Fruit fly (Drosophila melanogaster): Measurements from ENCODE around the gene Usp8.

Usp8 gene

DNA sequence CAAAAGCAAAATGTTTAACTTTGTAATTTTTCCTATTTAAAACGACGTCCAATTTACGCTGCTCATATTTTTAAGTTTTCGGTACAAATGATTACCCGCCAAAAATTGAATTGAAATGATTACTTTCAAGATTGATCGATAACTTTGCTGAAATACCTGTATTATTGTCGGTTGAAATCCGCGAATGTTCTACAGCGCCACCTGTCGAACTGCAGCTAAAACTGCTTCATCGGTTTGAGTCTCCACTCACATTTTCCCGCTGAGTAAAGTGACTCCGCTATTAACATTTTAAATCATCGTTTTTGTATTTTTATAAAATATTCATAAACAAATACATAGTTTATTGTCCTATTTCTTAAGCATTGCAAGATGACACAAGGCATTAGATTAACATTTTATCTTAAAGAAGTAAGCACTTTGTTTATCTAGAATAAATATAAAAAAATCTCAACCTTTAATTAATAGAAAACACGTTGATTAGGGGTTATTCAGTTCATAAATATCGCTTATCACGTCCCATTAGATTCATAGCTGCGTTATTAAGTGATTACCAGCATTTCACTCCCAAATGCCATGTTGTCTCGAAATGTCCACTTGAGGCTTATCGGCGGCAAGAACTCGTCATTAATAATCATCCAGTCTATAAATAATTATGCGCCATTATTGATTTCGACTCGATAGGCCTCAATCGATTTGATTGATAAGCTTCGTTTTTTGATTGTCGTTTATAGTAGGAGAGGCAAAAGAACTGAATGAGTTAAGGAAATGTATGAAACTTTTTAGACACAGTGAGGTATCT is 45.7 kb downstream of the Usp8 start:
- TF ChIP-seq CG8478 (optimal IDR thresholded peaks at IDR 0.05) (no peak), CTCF (optimal IDR thresholded peaks at IDR 0.05) (peak; percentile 93 to 97)

DNA sequence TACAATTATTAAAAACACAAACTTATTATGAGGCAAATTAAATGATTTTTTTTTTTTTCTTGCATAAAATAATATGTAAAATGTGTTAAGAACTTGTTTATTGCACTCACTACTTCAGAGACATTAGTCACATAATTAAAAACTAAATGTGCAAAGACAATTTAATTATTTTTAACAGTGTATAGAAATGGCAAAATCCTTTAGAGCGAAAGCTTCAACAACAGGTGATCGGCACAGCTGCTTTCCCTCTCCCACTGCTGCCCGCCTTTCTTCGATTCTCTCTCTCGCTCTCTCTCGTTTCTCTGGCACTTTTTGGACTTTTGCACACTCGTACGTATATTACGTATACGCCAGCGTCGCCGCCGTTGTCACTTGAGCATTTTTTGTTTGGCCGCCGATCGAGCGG is 46.3 kb downstream of the Usp8 start:
- TF ChIP-seq CTCF (optimal IDR thresholded peaks at IDR 0.05) (no peak), CG8478 (optimal IDR thresholded peaks at IDR 0.05) (no peak)

DNA sequence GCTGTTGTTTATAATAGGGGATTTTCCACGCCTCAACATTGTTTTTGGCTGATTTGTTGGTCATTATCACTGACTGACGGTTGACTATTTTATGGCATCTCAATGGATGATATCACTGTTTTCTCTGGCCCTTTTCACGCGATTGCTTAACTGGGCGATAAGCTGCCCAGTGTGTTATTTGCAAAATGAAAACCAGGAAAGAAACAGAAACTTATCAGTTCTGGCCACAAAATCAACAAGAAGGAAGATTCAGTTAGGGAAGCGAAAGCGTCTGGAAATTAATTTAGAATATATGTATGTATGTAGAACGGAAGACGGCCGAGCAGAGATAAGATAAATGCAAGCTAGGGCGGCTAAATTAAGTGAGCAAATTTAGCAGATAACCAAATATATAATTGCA is 47.9 kb downstream of the Usp8 start:
- TF ChIP-seq CG8478 (optimal IDR thresholded peaks at IDR 0.05): no peak
- no peak for TF ChIP-seq CTCF (optimal IDR thresholded peaks at IDR 0.05)

DNA sequence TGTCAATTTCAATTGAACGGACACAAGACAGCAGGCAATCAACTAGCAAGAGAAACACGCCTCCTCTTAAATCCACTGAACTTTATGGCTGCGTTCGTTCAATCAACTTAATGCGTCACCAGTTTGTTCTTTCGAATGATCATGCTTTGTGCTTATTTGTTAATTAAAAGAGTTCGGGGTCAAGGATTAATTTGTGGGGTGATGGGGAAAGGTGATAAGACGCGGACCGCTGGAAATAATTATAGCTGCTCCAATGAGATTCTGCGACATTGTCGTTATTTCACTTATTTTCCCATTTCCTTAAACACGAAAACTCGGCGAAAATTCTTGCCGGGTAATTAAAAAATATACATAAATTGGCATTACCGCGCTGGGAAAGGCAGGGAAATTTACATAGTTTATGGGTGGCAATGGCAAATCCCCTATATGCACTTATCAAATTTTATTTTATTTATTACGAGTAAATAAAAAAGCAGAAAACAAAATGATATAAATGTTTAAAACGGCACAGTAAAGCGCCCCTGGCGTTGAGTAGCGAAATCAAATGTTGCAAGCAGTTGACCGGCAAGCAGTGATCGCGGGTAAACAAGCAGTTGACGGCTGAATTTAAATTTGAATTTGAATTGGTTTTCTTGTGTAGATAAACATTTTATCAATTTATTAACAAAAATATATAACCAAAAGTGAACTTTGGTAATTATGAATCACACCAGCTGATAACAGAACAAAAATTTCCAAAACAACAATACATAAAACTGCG is 50.5 kb downstream of the Usp8 start:
- no peak for TF ChIP-seq CG8478 (optimal IDR thresholded peaks at IDR 0.05)
- TF ChIP-seq CTCF (optimal IDR thresholded peaks at IDR 0.05): peak; percentile 84 to 95

DNA sequence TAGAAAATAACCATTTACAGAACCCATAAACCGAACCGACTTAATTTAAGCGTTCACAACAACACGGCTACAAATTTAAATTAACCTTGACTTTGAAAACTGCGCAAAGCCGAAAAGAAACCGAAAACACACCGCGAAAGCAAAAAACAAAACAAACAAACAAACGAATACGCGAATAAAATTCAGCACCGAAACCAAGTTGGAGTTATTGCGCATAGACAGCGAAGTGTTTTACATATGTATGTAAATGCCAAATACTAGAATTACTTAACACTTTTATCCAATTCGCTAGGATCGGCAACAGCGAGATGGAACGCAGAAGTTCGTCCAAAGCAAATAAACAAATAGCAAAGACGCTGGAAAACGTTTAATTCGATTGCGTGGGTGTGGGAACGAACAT is 51.6 kb downstream of the Usp8 start:
- TF ChIP-seq CTCF (optimal IDR thresholded peaks at IDR 0.05): no peak
- TF ChIP-seq CG8478 (optimal IDR thresholded peaks at IDR 0.05): no peak

DNA sequence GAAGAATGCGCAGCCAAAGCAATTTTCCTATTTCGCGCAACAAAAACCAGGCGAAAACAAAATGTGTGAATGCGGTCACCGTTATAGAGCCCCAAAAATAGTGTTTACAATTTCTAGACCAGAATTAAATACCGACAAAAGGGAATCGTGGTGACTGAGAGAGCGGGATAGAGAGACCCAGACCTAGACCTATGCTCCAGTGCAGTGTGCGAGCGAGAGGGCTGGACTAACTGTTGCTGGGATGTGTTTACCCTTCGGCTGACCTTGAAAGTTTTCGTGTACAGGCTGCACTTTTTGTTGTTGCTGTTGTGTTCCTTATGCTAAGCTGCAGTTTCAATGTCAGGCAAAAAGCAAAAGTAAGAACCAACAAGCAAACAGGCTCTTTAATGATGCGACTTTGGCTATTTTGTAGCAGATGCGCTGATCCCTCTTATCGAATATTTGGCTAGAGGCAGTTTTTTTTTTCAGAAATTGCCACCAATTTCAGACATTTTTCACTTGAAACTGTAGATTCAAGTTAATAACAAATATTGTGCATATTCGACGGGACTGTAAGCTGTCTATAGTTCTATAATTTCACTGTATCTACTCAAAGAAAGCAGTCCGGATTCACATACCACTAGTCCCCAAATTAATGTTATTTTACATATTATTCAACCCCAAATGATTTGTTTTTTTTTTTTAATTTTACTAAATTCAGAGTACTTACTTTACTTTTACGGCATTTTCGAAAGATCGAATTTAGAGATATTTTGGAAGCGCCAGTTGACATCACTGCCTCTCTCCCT is 52.7 kb downstream of the Usp8 start:
- TF ChIP-seq CG8478 (optimal IDR thresholded peaks at IDR 0.05): no peak
- no peak for TF ChIP-seq CTCF (optimal IDR thresholded peaks at IDR 0.05)

Data from S2 (cell line).